Worm (Caenorhabditis elegans): ENCODE results near the gene sws-1.

- TF ChIP-seq ama-1 (optimal IDR thresholded peaks at IDR 0.05) = no peak
- TF ChIP-seq hmbx-1 (tag; optimal IDR thresholded peaks at IDR 0.05) = no peak
- TF ChIP-seq ceh-13 (GFP tag; optimal IDR thresholded peaks at IDR 0.05) = no peak
Observed at ce11 chrV:18977876-18978275, 3.4 kb downstream of the sws-1 start, which contains the start of gene Y39B6A.41.
